Fruit fly (Drosophila melanogaster): ENCODE data around the gene CG7202.

DNA sequence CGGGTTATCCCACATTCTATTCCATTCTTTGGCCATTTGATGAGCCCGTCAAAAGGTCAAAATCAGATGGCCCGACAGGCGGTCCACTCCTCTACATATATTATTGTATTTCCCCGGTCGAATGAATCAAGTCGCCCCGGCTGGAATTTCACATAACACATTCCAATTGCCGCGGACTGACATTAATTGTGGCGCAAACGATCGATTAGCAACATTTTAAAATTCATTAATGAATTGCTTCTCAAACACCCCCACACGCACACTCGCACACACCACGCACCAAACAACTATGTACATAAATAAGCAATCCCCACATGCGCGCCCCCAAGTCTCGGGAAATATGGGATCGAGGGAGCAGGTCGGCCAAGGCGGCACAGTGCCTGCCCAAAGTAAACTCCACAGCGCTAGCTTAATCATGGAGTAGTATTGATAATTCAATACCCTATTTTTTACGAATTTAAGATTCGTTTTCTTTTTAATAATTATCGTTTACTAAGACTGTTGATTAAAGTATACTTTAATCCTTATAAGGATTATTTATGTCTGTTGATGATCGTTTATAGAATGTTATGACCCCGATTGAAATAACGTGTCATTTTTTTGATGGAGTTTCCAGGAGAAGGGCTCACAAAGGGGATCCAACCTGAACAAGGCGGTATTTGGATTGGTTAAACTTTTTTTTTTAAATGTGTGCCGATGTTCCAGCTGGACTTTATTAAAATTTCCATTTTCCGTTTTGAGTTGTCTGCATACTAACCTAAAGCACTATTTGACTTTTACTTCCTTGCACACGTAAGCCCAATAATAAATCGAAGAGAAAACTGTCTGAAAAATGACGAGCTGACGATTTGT lies 27.1 kb downstream of the CG7202 start:
- TF ChIP-seq pad (GFP tag; optimal IDR thresholded peaks at IDR 0.05) = no peak
- TF ChIP-seq CG5204 (GFP tag; optimal IDR thresholded peaks at IDR 0.05) = no peak
- TF ChIP-seq ovo (GFP tag; optimal IDR thresholded peaks at IDR 0.05) = no peak
- no peak for TF ChIP-seq CG14711 (tag; optimal IDR thresholded peaks at IDR 0.05)
- no peak for TF ChIP-seq CG7045 (GFP tag; optimal IDR thresholded peaks at IDR 0.05)
- TF ChIP-seq bab1 (GFP tag; optimal IDR thresholded peaks at IDR 0.05) = no peak
- no peak for TF ChIP-seq Crg-1 (GFP tag; optimal IDR thresholded peaks at IDR 0.05)
- TF ChIP-seq CG7101 (tag; optimal IDR thresholded peaks at IDR 0.05) = no peak
- TF ChIP-seq Hr96 (GFP tag; optimal IDR thresholded peaks at IDR 0.05) = no peak
- TF ChIP-seq cic (GFP tag; optimal IDR thresholded peaks at IDR 0.05) = no peak
- no peak for TF ChIP-seq toe (GFP tag; optimal IDR thresholded peaks at IDR 0.05)
- no peak for TF ChIP-seq tj (GFP tag; optimal IDR thresholded peaks at IDR 0.05)
- TF ChIP-seq cnc (optimal IDR thresholded peaks at IDR 0.05) = no peak
- TF ChIP-seq CG33017 (tag; optimal IDR thresholded peaks at IDR 0.05) = no peak

Data from whole organism, adult.